Worm (Caenorhabditis elegans) whole organism, dauer: ENCODE measurements around the gene F20D6.11.

ENCODE experiments used
- unc-62 ChIP-seq: sonication (generic microtip); optimal IDR thresholded peaks from 2 replicates; lab custom pipeline; 2017; ENCODE audit warnings: missing biosample characterization, missing genetic modification reagents, missing genetic modification characterization

Gene F20D6.11

DNA sequence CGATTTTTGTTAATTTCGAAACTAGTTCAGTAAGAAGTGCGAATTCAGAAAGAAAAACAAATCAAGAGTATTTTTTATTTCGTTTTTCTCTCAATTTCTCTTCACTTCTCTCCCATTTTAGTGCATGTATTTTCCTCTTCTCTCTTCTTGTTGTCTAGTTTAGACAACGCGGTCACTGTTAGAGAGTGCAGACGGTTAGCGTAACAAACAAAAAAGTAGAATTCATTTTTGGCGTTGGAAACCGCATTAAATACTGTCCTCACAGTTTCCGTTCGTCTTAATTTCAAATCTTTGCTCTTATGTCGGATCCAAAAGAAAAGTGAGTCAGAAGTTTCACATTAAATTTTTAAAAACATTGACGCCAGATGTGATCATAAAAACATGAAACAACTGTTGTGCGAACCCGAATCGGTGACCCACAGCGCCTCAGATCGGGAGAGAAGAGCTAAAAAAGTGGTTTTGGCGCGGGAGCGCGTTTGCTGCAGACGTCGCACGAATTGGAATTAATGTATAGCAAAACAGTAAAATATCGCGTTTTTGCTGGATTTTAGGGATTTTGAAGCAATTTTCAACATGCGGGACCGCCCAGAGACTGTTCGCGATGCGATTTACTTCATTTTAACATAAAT is 19.9 kb downstream of the F20D6.11 start, which contains the start of gene srp-7:
srp-7 (plus strand) TSS at position 213 of the 629 bp plus-strand sequence.
- TF ChIP-seq unc-62 = no peak

- TF ChIP-seq unc-62 = no peak
Measured at ce11 chrV:8178279-8178678, 20.6 kb downstream of the F20D6.11 start.

- no peak for TF ChIP-seq unc-62
Measured at ce11 chrV:8177349-8177748, 21.5 kb downstream of the F20D6.11 start, which contains the start of gene F20D6.9. Gene F20D6.9, minus strand, starts transcription at chrV:8177449.

ce11 chrV:8171688-8172087 is 27.2 kb downstream of the F20D6.11 start:
- no peak for TF ChIP-seq unc-62

DNA sequence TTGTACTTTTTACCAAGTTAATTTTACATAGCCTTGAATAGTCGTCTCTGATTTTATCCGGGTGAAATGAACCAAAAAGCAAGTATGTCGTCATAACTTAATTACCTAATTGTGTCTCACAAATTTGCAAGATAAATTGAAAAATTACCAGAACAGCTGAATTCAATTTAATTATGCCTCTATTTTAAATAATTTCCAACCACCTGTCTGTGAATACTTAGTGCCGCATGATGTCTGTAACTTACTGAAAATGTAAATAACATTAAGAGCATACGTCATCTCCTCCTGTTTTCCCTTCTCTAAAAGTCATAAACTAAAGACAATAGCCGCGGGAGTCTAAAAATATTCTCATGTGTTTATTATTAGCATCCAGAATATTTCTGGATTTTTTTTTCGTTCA is 28.6 kb downstream of the F20D6.11 start:
- TF ChIP-seq unc-62 = no peak

ce11 chrV:8169150-8169549 is 29.7 kb downstream of the F20D6.11 start:
- TF ChIP-seq unc-62 = no peak

ce11 chrV:8168219-8168962 is 30.5 kb downstream of the F20D6.11 start, which contains the start of gene F20D6.8:
Gene F20D6.8, minus strand, starts transcription at chrV:8168269.
- no peak for TF ChIP-seq unc-62

ce11 chrV:8163199-8163598 is 35.7 kb downstream of the F20D6.11 start:
- TF ChIP-seq unc-62 = no peak

- no peak for TF ChIP-seq unc-62
Measured at ce11 chrV:8161699-8162098, 37.2 kb downstream of the F20D6.11 start, which contains the start of gene F20D6.5. Gene F20D6.5, plus strand, starts transcription at chrV:8161957.

ce11 chrV:8159629-8160028 is 39.3 kb downstream of the F20D6.11 start, which contains the start of gene F20D6.6:
Gene F20D6.6, plus strand, starts transcription at chrV:8159929.
- TF ChIP-seq unc-62 = no peak

ce11 chrV:8157446-8157845 is 41.4 kb downstream of the F20D6.11 start, which contains the start of gene sul-2:
Gene sul-2, plus strand, starts transcription at chrV:8157746.
- no peak for TF ChIP-seq unc-62

- TF ChIP-seq unc-62 = no peak
Measured at ce11 chrV:8155743-8156142, 43.2 kb downstream of the F20D6.11 start.
